Fruit fly (Drosophila melanogaster): ENCODE data around the gene PIG-Q.

PIG-Q gene

dm6 chrX:16374059-16374458 lies 15.1 kb downstream of the PIG-Q start:
- TF ChIP-seq usp (GFP tag; optimal IDR thresholded peaks at IDR 0.05) (no peak), psq (optimal IDR thresholded peaks at IDR 0.05) (no peak), pan (optimal IDR thresholded peaks at IDR 0.05) (no peak), CG8478 (optimal IDR thresholded peaks at IDR 0.05) (no peak)

DNA sequence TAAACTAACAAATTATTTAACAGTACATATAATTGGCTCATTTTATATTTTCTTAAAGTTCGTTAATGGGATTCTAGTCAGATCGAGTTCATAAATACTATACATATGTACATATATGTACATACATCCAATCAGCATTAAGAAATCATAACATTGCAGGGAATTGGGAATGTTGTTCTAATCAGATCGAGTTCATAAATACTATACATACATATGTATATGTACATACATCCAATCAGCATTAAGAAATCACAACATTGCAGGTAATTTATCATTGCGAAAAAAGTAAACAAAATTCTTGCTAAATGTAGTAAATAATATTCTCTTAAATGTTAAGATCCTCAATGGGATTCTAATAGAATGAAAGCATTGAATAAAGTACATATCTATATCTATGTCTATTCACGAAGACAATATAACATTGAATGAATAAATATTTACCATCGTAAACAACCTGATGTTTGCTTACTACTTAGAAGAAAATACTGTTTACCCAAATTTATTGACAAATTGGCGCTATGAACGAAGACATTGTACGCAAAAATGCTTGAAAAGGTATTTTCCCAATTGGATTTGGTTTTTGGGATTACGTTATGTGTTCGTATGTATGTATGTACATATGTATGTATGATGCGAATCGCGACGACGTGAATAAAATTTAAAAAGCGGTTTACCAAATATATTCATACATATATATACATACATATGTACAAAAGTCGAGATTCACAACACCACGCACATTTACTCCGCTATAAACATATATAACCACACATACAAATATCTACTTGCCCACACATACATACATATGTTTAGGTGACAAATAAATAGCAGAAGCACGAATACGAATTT lies 24.9 kb downstream of the PIG-Q start:
- TF ChIP-seq psq (optimal IDR thresholded peaks at IDR 0.05) (no peak), usp (GFP tag; optimal IDR thresholded peaks at IDR 0.05) (no peak), Dll (optimal IDR thresholded peaks at IDR 0.05) (no peak), CG8478 (optimal IDR thresholded peaks at IDR 0.05) (no peak), EcR (GFP tag; optimal IDR thresholded peaks at IDR 0.05) (no peak), pan (optimal IDR thresholded peaks at IDR 0.05) (no peak)

DNA sequence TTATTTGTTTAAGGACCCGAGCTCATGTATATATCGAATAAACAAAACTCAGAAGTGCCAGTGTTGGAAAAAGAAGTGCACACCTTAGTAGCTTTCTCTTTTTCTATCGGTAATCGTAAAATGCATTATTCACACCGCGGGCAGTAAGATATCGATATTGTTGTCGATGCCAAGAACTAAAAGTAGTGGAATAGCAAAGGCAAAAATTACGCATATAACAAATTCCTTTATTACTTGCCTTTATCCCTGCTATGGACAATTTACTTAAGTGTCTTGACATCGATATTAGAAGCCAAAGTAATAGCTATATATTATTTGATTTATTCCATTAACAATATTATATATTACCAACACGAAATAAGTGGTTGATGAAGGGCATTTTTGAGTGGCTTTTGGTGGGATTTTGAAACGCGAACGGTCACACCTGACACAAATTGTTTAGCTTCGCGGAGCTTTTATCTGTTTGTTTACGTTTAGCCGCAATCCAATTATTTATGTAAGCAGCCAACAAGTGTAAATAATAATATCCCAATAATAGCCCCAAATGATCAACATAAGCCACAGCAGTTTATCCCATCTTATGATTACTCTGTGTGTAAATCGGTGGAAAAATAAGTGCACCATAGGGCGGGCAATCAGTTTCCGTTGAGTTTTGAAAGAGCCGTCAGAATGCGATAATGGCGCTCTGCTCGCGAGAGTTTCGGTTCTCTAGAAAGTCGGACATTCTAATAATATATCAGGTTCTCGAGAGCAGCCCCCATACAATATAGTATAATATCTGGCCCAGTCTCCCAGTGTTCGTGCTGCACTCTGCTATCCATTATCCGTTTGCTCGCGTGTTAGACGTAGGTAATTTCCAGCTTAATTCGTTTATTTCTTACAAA lies 26.1 kb downstream of the PIG-Q start, which contains the start of the genes CG9992 and CG4239:
Gene CG9992, minus strand, starts transcription at position 66 of the 884 bp plus-strand sequence.
Gene CG4239, plus strand, starts transcription at position 436 of the 884 bp plus-strand sequence.
- TF ChIP-seq pan (optimal IDR thresholded peaks at IDR 0.05), result no peak
- TF ChIP-seq EcR (GFP tag; optimal IDR thresholded peaks at IDR 0.05), result no peak
- no peak for TF ChIP-seq usp (GFP tag; optimal IDR thresholded peaks at IDR 0.05)
- TF ChIP-seq psq (optimal IDR thresholded peaks at IDR 0.05), result no peak
- no peak for TF ChIP-seq CG8478 (optimal IDR thresholded peaks at IDR 0.05)
- TF ChIP-seq Dll (optimal IDR thresholded peaks at IDR 0.05), result no peak

DNA sequence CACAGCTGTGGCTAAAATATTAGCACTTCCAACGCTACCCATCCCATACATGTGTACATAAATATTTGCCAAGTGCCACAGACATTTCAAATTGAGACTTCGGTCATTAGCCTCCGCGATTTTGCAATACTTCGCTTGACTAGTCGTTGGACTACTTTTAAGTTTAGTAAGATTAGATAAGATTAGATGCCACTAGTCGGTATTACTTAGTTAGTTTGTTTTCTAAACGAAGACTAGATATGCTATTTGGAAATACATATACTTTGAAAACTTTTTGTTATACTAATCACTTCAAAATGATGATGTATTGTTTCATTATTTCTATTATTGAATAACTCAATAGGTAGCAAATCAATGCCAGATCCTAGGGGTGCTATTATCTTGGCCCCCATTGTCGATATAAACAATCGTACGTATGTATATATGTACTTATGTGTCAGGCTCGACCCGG lies 27.0 kb downstream of the PIG-Q start:
- no peak for TF ChIP-seq psq (optimal IDR thresholded peaks at IDR 0.05)
- no peak for TF ChIP-seq EcR (GFP tag; optimal IDR thresholded peaks at IDR 0.05)

- TF ChIP-seq EcR (GFP tag; optimal IDR thresholded peaks at IDR 0.05) (no peak), CG8478 (optimal IDR thresholded peaks at IDR 0.05) (no peak), usp (GFP tag; optimal IDR thresholded peaks at IDR 0.05) (no peak), psq (optimal IDR thresholded peaks at IDR 0.05) (no peak), Dll (optimal IDR thresholded peaks at IDR 0.05) (no peak), pan (optimal IDR thresholded peaks at IDR 0.05) (no peak)
These were observed 32.5 kb downstream of the PIG-Q start, which contains the start of the genes TH1 and mei-41 for dm6 chrX:16391397-16391796. Gene TH1, minus strand, starts transcription at chrX:16391438. Gene mei-41, plus strand, starts transcription at chrX:16391698.

- TF ChIP-seq Dll (optimal IDR thresholded peaks at IDR 0.05) (no peak), pan (optimal IDR thresholded peaks at IDR 0.05) (no peak), psq (optimal IDR thresholded peaks at IDR 0.05) (no peak), usp (GFP tag; optimal IDR thresholded peaks at IDR 0.05) (no peak), CG8478 (optimal IDR thresholded peaks at IDR 0.05) (no peak), EcR (GFP tag; optimal IDR thresholded peaks at IDR 0.05) (no peak)
These were observed 45.0 kb downstream of the PIG-Q start for dm6 chrX:16403811-16404420.

DNA sequence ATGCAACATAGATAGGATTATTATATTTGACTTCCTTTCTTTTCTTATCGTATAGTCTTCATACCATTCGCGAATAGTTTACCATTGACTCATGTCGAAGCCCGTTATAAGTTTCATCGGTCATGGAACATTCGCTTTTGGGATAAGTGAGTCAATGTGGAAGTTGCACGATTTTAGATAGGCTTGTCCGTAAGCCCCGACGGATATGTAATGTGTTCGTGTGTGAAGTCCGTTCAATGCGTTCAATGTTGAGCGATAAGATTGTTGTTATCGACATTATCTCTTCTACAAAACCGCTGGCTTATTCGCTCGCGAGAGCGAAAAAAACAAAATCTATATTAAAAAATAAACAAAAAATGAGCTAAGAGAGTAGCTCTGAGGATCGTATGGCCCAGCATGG lies 45.9 kb downstream of the PIG-Q start, which contains the start of gene CG9981:
Gene CG9981, minus strand, starts transcription at position 320 of the 400 bp plus-strand sequence.
- TF ChIP-seq CG8478 (optimal IDR thresholded peaks at IDR 0.05), result no peak
- TF ChIP-seq Dll (optimal IDR thresholded peaks at IDR 0.05), result no peak
- TF ChIP-seq pan (optimal IDR thresholded peaks at IDR 0.05), result no peak

dm6 chrX:16405209-16405608 lies 46.3 kb downstream of the PIG-Q start, which contains the start of gene CG4301:
Gene CG4301, plus strand, starts transcription at chrX:16405509.
- no peak for TF ChIP-seq pan (optimal IDR thresholded peaks at IDR 0.05)

DNA sequence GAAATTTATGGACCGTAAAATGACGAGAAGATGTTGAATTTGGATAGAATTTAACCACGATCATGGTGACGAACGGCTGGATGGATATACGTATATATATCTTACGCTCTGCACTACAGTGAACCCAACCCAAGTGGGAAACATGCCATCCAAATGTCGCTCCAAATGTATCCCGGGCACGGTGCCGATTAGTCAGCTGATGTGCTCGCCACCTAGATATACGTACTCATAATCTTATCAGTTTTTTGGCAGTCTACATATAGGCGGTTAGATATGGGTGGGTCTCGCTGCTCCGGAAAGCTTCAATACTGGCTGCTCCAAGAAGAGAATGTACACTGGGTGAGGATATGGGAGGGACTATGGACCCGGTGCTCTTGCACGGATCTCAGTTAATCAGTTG lies 47.1 kb downstream of the PIG-Q start:
- TF ChIP-seq usp (GFP tag; optimal IDR thresholded peaks at IDR 0.05) (no peak), psq (optimal IDR thresholded peaks at IDR 0.05) (no peak), CG8478 (optimal IDR thresholded peaks at IDR 0.05) (no peak), Dll (optimal IDR thresholded peaks at IDR 0.05) (no peak), pan (optimal IDR thresholded peaks at IDR 0.05) (no peak), EcR (GFP tag; optimal IDR thresholded peaks at IDR 0.05) (no peak)
